Fruit fly (Drosophila melanogaster) whole organism, embryonic: ENCODE measurements around the gene Spc105R.
A peak's percentile ranks its signal among the peaks of the same experiment; 100 is the strongest.

Experiments used
- Adf1 ChIP-seq: fragments of 200-800 bp; sonication (Bioruptor generic); IDR thresholded peaks from 2 replicates; pipeline ENCODE4 v1.3.6; 2022; ENCODE audit warnings: missing biosample characterization, missing genetic modification characterization
- Aef1 ChIP-seq: fragments of 200-800 bp; sonication (Bioruptor generic); IDR thresholded peaks from 3 replicates; pipeline ENCODE4 v1.3.6; 2022; ENCODE audit warnings: missing biosample characterization, missing genetic modification characterization
- Atf3 ChIP-seq: fragments of 200-800 bp; sonication (Bioruptor generic); optimal IDR thresholded peaks from 3 replicates; lab custom pipeline; 2016; ENCODE audit warnings: missing biosample characterization, missing genetic modification characterization
- Blimp-1 ChIP-seq: fragments of 200-800 bp; sonication (Bioruptor generic); optimal IDR thresholded peaks from 3 replicates; lab custom pipeline; 2018; ENCODE audit warnings: missing biosample characterization, missing genetic modification characterization, mild to moderate bottlenecking, moderate library complexity, missing genetic modification reagents
- BtbVII ChIP-seq: fragments of 200-800 bp; sonication (Bioruptor generic); optimal IDR thresholded peaks from 3 replicates; lab custom pipeline; 2017; ENCODE audit warnings: missing biosample characterization, mild to moderate bottlenecking, missing genetic modification characterization
- CG10274 ChIP-seq: fragments of 200-800 bp; sonication (Bioruptor generic); optimal IDR thresholded peaks from 3 replicates; lab custom pipeline; 2017; ENCODE audit warnings: missing biosample characterization, mild to moderate bottlenecking, missing genetic modification characterization
- CG10543 ChIP-seq: fragments of 200-800 bp; sonication (Bioruptor generic); optimal IDR thresholded peaks from 3 replicates; lab custom pipeline; 2017; ENCODE audit warnings: missing biosample characterization, mild to moderate bottlenecking, missing genetic modification characterization, moderate library complexity
- CG10565 ChIP-seq: fragments of 200-800 bp; sonication (Bioruptor generic); optimal IDR thresholded peaks from 3 replicates; lab custom pipeline; 2016; ENCODE audit warnings: missing biosample characterization, mild to moderate bottlenecking, missing genetic modification characterization
- CG10654 ChIP-seq: fragments of 200-800 bp; sonication (Bioruptor generic); optimal IDR thresholded peaks from 2 replicates; lab custom pipeline; 2016; ENCODE audit warnings: missing biosample characterization, missing genetic modification characterization
- CG12071 ChIP-seq: fragments of 200-800 bp; sonication (Bioruptor generic); optimal IDR thresholded peaks from 3 replicates; lab custom pipeline; 2018; ENCODE audit warnings: missing biosample characterization, mild to moderate bottlenecking, missing genetic modification characterization
- CG12299 ChIP-seq: fragments of 200-800 bp; sonication (Bioruptor generic); optimal IDR thresholded peaks from 2 replicates; lab custom pipeline; 2018; ENCODE audit warnings: missing biosample characterization, mild to moderate bottlenecking, missing genetic modification characterization
- CG13894 ChIP-seq: fragments of 200-800 bp; sonication (Bioruptor generic); optimal IDR thresholded peaks from 3 replicates; lab custom pipeline; 2018; ENCODE audit warnings: missing biosample characterization, mild to moderate bottlenecking, missing genetic modification characterization, moderate library complexity
- CG15073 ChIP-seq: fragments of 200-800 bp; sonication (Bioruptor generic); optimal IDR thresholded peaks from 2 replicates; lab custom pipeline; 2016; ENCODE audit warnings: missing biosample characterization, missing genetic modification characterization
- CG15269 ChIP-seq: fragments of 200-800 bp; sonication (Bioruptor generic); optimal IDR thresholded peaks from 2 replicates; lab custom pipeline; 2018; ENCODE audit warnings: missing biosample characterization, mild to moderate bottlenecking, missing genetic modification characterization, moderate library complexity
- CG15601 ChIP-seq: fragments of 200-800 bp; sonication (Bioruptor generic); optimal IDR thresholded peaks from 3 replicates; lab custom pipeline; 2019; ENCODE audit warnings: missing biosample characterization, mild to moderate bottlenecking, missing genetic modification characterization, moderate library complexity
- CG17829 ChIP-seq: fragments of 200-800 bp; optimal IDR thresholded peaks from 2 replicates; lab custom pipeline; 2019; ENCODE audit warnings: missing biosample characterization, mild to moderate bottlenecking, missing genetic modification characterization, moderate library complexity
- CG1832 ChIP-seq: fragments of 200-800 bp; sonication (Bioruptor generic); optimal IDR thresholded peaks from 2 replicates; lab custom pipeline; 2017; ENCODE audit warnings: missing biosample characterization, mild to moderate bottlenecking, missing genetic modification characterization, inconsistent platforms
- CG2199 ChIP-seq: fragments of 200-800 bp; sonication (Bioruptor generic); IDR thresholded peaks from 3 replicates; pipeline ENCODE4 v1.3.6; 2022; ENCODE audit warnings: missing biosample characterization, missing genetic modification characterization
- CG3065 ChIP-seq: fragments of 200-800 bp; sonication (Bioruptor generic); optimal IDR thresholded peaks from 2 replicates; lab custom pipeline; 2016; ENCODE audit warnings: missing biosample characterization, missing genetic modification characterization
- CG31365 ChIP-seq: fragments of 200-800 bp; sonication (Bioruptor generic); optimal IDR thresholded peaks from 2 replicates; lab custom pipeline; 2018; ENCODE audit warnings: missing biosample characterization, mild to moderate bottlenecking, missing genetic modification characterization
- CG3163 ChIP-seq: fragments of 200-800 bp; sonication (Bioruptor generic); optimal IDR thresholded peaks from 3 replicates; lab custom pipeline; 2016; ENCODE audit warnings: missing biosample characterization, missing genetic modification characterization
- CG3847 ChIP-seq: fragments of 200-800 bp; sonication (Bioruptor generic); IDR thresholded peaks from 2 replicates; pipeline ENCODE4 v1.3.6; 2022; ENCODE audit warnings: missing biosample characterization, missing genetic modification characterization
- CG42726 ChIP-seq: fragments of 200-800 bp; sonication (Bioruptor generic); IDR thresholded peaks from 2 replicates; pipeline ENCODE4 v1.3.6; 2022; ENCODE audit warnings: missing biosample characterization, missing genetic modification characterization; ENCODE audit not compliant: partially characterized antibody
- CG4730 ChIP-seq: fragments of 200-800 bp; sonication (Bioruptor generic); IDR thresholded peaks from 2 replicates; pipeline ENCODE4 v1.3.6; 2022; ENCODE audit warnings: missing biosample characterization, missing genetic modification characterization
- CG4854 ChIP-seq: fragments of 200-800 bp; sonication (Bioruptor generic); optimal IDR thresholded peaks from 2 replicates; lab custom pipeline; 2016; ENCODE audit warnings: missing biosample characterization, missing genetic modification characterization, inconsistent platforms
- CG6272 ChIP-seq: fragments of 200-800 bp; sonication (Bioruptor generic); IDR thresholded peaks from 2 replicates; pipeline ENCODE4 v1.3.6; 2022; ENCODE audit warnings: missing biosample characterization, missing genetic modification characterization
- CG7786 ChIP-seq: fragments of 200-800 bp; sonication (Bioruptor generic); optimal IDR thresholded peaks from 2 replicates; lab custom pipeline; 2016; ENCODE audit warnings: missing biosample characterization, missing genetic modification characterization
- Dbx ChIP-seq: fragments of 200-800 bp; sonication (Bioruptor generic); IDR thresholded peaks from 3 replicates; pipeline ENCODE4 v1.3.6; 2022; ENCODE audit warnings: missing biosample characterization, missing genetic modification characterization
- Hr51 ChIP-seq, 2 experiments: fragments of 200-800 bp; sonication (Bioruptor generic); optimal IDR thresholded peaks; 2 replicates in 1 of 2; 3 replicates in 1 of 2; lab custom pipeline; 2016 to 2018; ENCODE audit warnings: missing biosample characterization in 2 of 2, missing genetic modification characterization in 2 of 2, mild to moderate bottlenecking in 1 of 2, moderate library complexity in 1 of 2
- Meics ChIP-seq: fragments of 200-800 bp; sonication (Bioruptor generic); optimal IDR thresholded peaks from 2 replicates; lab custom pipeline; 2017; ENCODE audit warnings: missing biosample characterization, mild to moderate bottlenecking, missing genetic modification characterization
- NFAT ChIP-seq: fragments of 200-800 bp; sonication (Bioruptor generic); IDR thresholded peaks from 2 replicates; pipeline ENCODE4 v1.3.6; 2022; ENCODE audit warnings: missing biosample characterization, missing genetic modification characterization
- NK7.1 ChIP-seq: fragments of 200-800 bp; sonication (Bioruptor generic); optimal IDR thresholded peaks from 3 replicates; lab custom pipeline; 2016; ENCODE audit warnings: missing biosample characterization, missing genetic modification characterization
- Ssrp ChIP-seq: fragments of 200-800 bp; sonication (Bioruptor generic); optimal IDR thresholded peaks from 2 replicates; lab custom pipeline; 2018; ENCODE audit warnings: missing biosample characterization, mild to moderate bottlenecking, missing genetic modification characterization, moderate library complexity
- TFAM ChIP-seq: fragments of 200-800 bp; sonication (Bioruptor generic); optimal IDR thresholded peaks from 2 replicates; lab custom pipeline; 2017; ENCODE audit warnings: missing biosample characterization, missing genetic modification characterization, inconsistent platforms
- Vsx1 ChIP-seq: fragments of 200-800 bp; sonication (Bioruptor generic); optimal IDR thresholded peaks from 2 replicates; lab custom pipeline; 2017; ENCODE audit warnings: missing biosample characterization, mild to moderate bottlenecking, missing genetic modification characterization, missing genetic modification reagents
- ab ChIP-seq: fragments of 200-800 bp; sonication (Bioruptor generic); optimal IDR thresholded peaks from 2 replicates; lab custom pipeline; 2016; ENCODE audit warnings: missing biosample characterization, missing genetic modification characterization
- br ChIP-seq: fragments of >200 bp; optimal IDR thresholded peaks from 2 replicates; lab custom pipeline; 2017
- caup ChIP-seq: fragments of 200-800 bp; sonication (Bioruptor generic); optimal IDR thresholded peaks from 3 replicates; lab custom pipeline; 2017; ENCODE audit warnings: missing biosample characterization, mild to moderate bottlenecking, missing genetic modification characterization, moderate library complexity; ENCODE audit not compliant: severe bottlenecking
- chm ChIP-seq: fragments of 200-800 bp; sonication (Bioruptor generic); IDR thresholded peaks from 2 replicates; pipeline ENCODE4 v1.3.6; 2022; ENCODE audit warnings: missing biosample characterization, missing genetic modification characterization
- hbn ChIP-seq: fragments of 200-800 bp; sonication (Bioruptor generic); IDR thresholded peaks from 2 replicates; pipeline ENCODE4 v1.3.6; 2022; ENCODE audit warnings: missing biosample characterization, missing genetic modification characterization; ENCODE audit not compliant: partially characterized antibody
- jing ChIP-seq: fragments of 200-800 bp; sonication (Bioruptor generic); optimal IDR thresholded peaks from 2 replicates; lab custom pipeline; 2018; ENCODE audit warnings: missing biosample characterization, mild to moderate bottlenecking, missing genetic modification characterization
- kni ChIP-seq: fragments of 200-800 bp; sonication (Bioruptor generic); optimal IDR thresholded peaks from 3 replicates; lab custom pipeline; 2017; ENCODE audit warnings: mild to moderate bottlenecking, missing biosample characterization, missing genetic modification reagents, missing genetic modification characterization
- lilli ChIP-seq: fragments of 200-800 bp; sonication (Bioruptor generic); optimal IDR thresholded peaks from 3 replicates; lab custom pipeline; 2016; ENCODE audit warnings: missing biosample characterization, missing genetic modification characterization
- maf-S ChIP-seq: fragments of 200-800 bp; sonication (Bioruptor generic); optimal IDR thresholded peaks from 2 replicates; lab custom pipeline; 2016; ENCODE audit warnings: missing biosample characterization, missing genetic modification characterization
- org-1 ChIP-seq: fragments of 200-800 bp; sonication (Bioruptor generic); optimal IDR thresholded peaks from 2 replicates; lab custom pipeline; 2017; ENCODE audit warnings: missing biosample characterization, missing genetic modification characterization
- phol ChIP-seq: fragments of 200-800 bp; sonication (Bioruptor generic); optimal IDR thresholded peaks from 3 replicates; lab custom pipeline; 2018; ENCODE audit warnings: missing biosample characterization, mild to moderate bottlenecking, missing genetic modification characterization, moderate library complexity
- pita ChIP-seq: fragments of 200-800 bp; sonication (Bioruptor generic); optimal IDR thresholded peaks from 2 replicates; lab custom pipeline; 2017; ENCODE audit warnings: missing biosample characterization, mild to moderate bottlenecking, missing genetic modification characterization
- tx ChIP-seq: fragments of 200-800 bp; sonication (Bioruptor generic); optimal IDR thresholded peaks from 2 replicates; lab custom pipeline; 2016; ENCODE audit warnings: missing biosample characterization, missing genetic modification characterization
- unpg ChIP-seq: fragments of 200-800 bp; sonication (Bioruptor generic); optimal IDR thresholded peaks from 3 replicates; lab custom pipeline; 2018; ENCODE audit warnings: missing biosample characterization, mild to moderate bottlenecking, missing genetic modification characterization, moderate library complexity
- wek ChIP-seq: fragments of 200-800 bp; sonication (Bioruptor generic); optimal IDR thresholded peaks from 3 replicates; lab custom pipeline; 2018; ENCODE audit warnings: missing biosample characterization, mild to moderate bottlenecking, missing genetic modification characterization, moderate library complexity

The Spc105R gene

DNA sequence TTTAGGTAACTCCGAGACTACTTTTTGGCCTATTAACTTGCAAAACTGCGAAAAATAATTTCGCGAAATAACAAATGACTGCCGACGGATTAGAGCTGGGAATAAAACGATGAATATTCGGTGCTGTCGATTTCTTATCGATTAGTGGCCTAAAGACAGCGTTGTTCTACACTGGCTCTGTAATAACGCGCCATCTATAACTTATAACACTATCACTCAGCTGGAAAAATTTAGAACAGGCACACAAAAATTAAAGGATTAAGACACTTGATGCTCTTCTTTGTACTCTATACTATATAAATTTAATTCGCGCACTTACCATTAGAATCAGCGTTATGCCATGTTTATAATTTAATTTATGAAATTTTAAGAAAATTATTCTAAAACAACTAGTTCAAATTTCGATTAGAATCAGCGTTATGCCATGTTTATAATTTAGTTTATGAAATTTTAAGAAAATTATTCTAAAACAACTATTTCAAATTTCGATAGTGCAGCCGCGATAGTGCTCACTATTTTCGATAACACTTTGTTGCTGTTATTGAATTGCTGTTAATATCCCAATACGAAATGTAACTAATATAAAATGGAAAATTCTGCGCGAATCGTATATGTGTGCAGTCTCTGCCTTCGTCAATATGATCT is 41.4 kb downstream of the Spc105R start, which contains the start of the genes CSN3 and CG11456 (continued):
- peak; percentile 54 for TF ChIP-seq hbn (GFP tag; lab: Robert Waterston, UW)
- no peak for TF ChIP-seq CG12299 (tag; lab: Kevin White, UChicago)
- peak; percentile 46 for TF ChIP-seq caup (GFP tag; lab: Kevin White, UChicago)
- TF ChIP-seq CG4730: peak; percentile 28; the same call in 1 of the 2 replicates
- peak; percentile 59 for TF ChIP-seq CG7786
- TF ChIP-seq jing (GFP tag; lab: Kevin White, UChicago): no peak
- TF ChIP-seq Blimp-1 (GFP tag; lab: Kevin White, UChicago): no peak
- TF ChIP-seq NK7.1 (GFP tag; lab: Kevin White, UChicago): no peak
- no peak for TF ChIP-seq pita (GFP tag; lab: Kevin White, UChicago)
- no peak for TF ChIP-seq Meics
- no peak for TF ChIP-seq CG31365
- peak; percentile 9 for TF ChIP-seq CG3065
- TF ChIP-seq CG6272: no peak
- TF ChIP-seq br: no peak
- no peak for TF ChIP-seq Adf1 (GFP tag; lab: Robert Waterston, UW)
- TF ChIP-seq NFAT: peak; percentile 57; the same call in 1 of the 2 replicates
- TF ChIP-seq CG1832: no peak
- no peak for TF ChIP-seq BtbVII
- TF ChIP-seq CG17829 (tag; lab: Kevin White, UChicago): no peak
- TF ChIP-seq CG4854: no peak
- TF ChIP-seq CG15073: no peak
- no peak for TF ChIP-seq org-1
- peak; percentile 70 for TF ChIP-seq CG13894 (tag; lab: Kevin White, UChicago)
- TF ChIP-seq Ssrp (tag; lab: Kevin White, UChicago): no peak
- no peak for TF ChIP-seq TFAM
- peak; percentile 58 for TF ChIP-seq lilli
- TF ChIP-seq CG15269 (tag; lab: Kevin White, UChicago): no peak
- peak; percentile 45 for TF ChIP-seq maf-S (GFP tag; lab: Kevin White, UChicago)
- peak; percentile 46 for TF ChIP-seq CG10654 (GFP tag; lab: Kevin White, UChicago)
- TF ChIP-seq kni (GFP tag; lab: Kevin White, UChicago): no peak
- peak in 1 of 2 experiments; percentile 19 for TF ChIP-seq Hr51 (GFP tag; optimal IDR thresholded peaks at IDR 0.05; lab: Kevin White, UChicago)
- TF ChIP-seq CG3847: peak; percentile 64
- 0 out of 3 replicates have a peak, but pooled peaks have one; percentile 47 for TF ChIP-seq CG2199 (GFP tag; lab: Robert Waterston, UW)
- no peak for TF ChIP-seq CG10543 (GFP tag; lab: Kevin White, UChicago)
- no peak for TF ChIP-seq ab
- peak; percentile 25 for TF ChIP-seq tx (GFP tag; lab: Kevin White, UChicago)
- no peak for TF ChIP-seq wek
- TF ChIP-seq Dbx (GFP tag; lab: Robert Waterston, UW): peak; percentile 67; the same call in 2 of the 3 replicates
- no peak for TF ChIP-seq Aef1
- no peak for TF ChIP-seq CG10565 (GFP tag; lab: Kevin White, UChicago)
- TF ChIP-seq CG15601: no peak
- TF ChIP-seq chm (GFP tag; lab: Robert Waterston, UW): no peak
- TF ChIP-seq CG42726 (GFP tag; lab: Robert Waterston, UW): no peak
- no peak for TF ChIP-seq CG3163 (GFP tag; lab: Kevin White, UChicago)
- no peak for TF ChIP-seq Vsx1 (GFP tag; lab: Kevin White, UChicago)
- TF ChIP-seq unpg (GFP tag; lab: Kevin White, UChicago): no peak
- peak; percentile 39 for TF ChIP-seq Atf3 (GFP tag; lab: Kevin White, UChicago)
- no peak for TF ChIP-seq CG12071 (GFP tag; lab: Kevin White, UChicago)
- no peak for TF ChIP-seq CG10274 (GFP tag; lab: Kevin White, UChicago)
- TF ChIP-seq phol: peak; percentile 65
